Worm (Caenorhabditis elegans) whole organism, L1 larva: ENCODE measurements around the gene srh-82.

Experiments used
- fos-1 ChIP-seq: fragments of 150-350 bp; optimal IDR thresholded peaks from 2 replicates; lab custom pipeline; 2014; ENCODE audit warnings: missing biosample characterization, missing genetic modification characterization
- lin-13 ChIP-seq: fragments of 150-350 bp; optimal IDR thresholded peaks from 2 replicates; lab custom pipeline; 2014; ENCODE audit warnings: missing biosample characterization, missing genetic modification reagents, missing genetic modification characterization
- mep-1 ChIP-seq: fragments of 150-350 bp; optimal IDR thresholded peaks from 2 replicates; lab custom pipeline; 2014; ENCODE audit warnings: missing biosample characterization, missing genetic modification characterization
- nhr-11 ChIP-seq: fragments of 150-350 bp; optimal IDR thresholded peaks from 2 replicates; lab custom pipeline; 2014; ENCODE audit warnings: missing biosample characterization, missing genetic modification characterization
- pax-3 ChIP-seq: fragments of 200-800 bp; sonication (Bioruptor generic); optimal IDR thresholded peaks from 2 replicates; lab custom pipeline; 2018; ENCODE audit warnings: mild to moderate bottlenecking, missing genetic modification characterization, moderate library complexity, missing compliant biosample characterization
- sox-4 ChIP-seq: sonication (generic microtip); optimal IDR thresholded peaks from 2 replicates; lab custom pipeline; 2016; ENCODE audit warnings: missing genetic modification characterization, missing compliant biosample characterization

DNA sequence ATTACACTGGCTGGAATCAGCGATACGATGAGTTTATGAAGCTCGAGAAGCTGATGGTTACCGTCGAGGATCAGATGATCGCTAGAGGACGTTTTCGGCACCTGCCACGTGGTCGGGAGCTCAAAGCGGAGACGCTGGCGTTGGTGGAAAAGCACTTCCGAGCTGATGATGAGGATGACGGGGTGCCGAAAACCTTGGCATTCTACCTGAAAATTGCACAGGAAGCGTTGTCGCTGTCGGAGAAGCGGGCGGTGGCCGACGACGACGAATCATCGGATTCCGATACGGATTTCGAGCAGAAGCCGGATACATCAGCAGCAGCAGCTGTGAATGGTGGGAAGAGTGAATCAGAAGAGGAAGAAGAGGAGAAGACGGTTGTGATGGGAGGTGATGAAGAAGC is 49.9 kb downstream of the srh-82 start:
- TF ChIP-seq fos-1 (tag; lab: Kevin White, UChicago) (no peak), lin-13 (GFP tag; lab: Kevin White, UChicago) (no peak), nhr-11 (tag; lab: Kevin White, UChicago) (no peak), mep-1 (tag; lab: Kevin White, UChicago) (no peak), sox-4 (tag; lab: Kevin White, UChicago) (no peak), pax-3 (tag; lab: Kevin White, UChicago) (no peak)
